Fruit fly (Drosophila melanogaster) whole organism, embryonic: ENCODE data around the gene CG32267.

Experiments used
- B-H1 ChIP-seq: fragments of 200-800 bp; sonication (Bioruptor generic); IDR thresholded peaks from 3 replicates; pipeline ENCODE4 v1.3.6; 2022; ENCODE audit warnings: missing biosample characterization, missing genetic modification characterization
- CG10431 ChIP-seq: fragments of 200-800 bp; sonication (Bioruptor generic); optimal IDR thresholded peaks from 3 replicates; lab custom pipeline; 2018; ENCODE audit warnings: missing biosample characterization, mild to moderate bottlenecking, missing genetic modification characterization
- CG10565 ChIP-seq: fragments of 200-800 bp; sonication (Bioruptor generic); optimal IDR thresholded peaks from 3 replicates; lab custom pipeline; 2016; ENCODE audit warnings: missing biosample characterization, mild to moderate bottlenecking, missing genetic modification characterization
- CG11247 ChIP-seq: fragments of 200-800 bp; sonication (Bioruptor generic); IDR thresholded peaks from 2 replicates; pipeline ENCODE4 v1.3.6; 2022; ENCODE audit warnings: missing biosample characterization, missing genetic modification characterization
- CG11504 ChIP-seq: fragments of 200-800 bp; sonication (Bioruptor generic); optimal IDR thresholded peaks from 3 replicates; lab custom pipeline; 2019; ENCODE audit warnings: missing biosample characterization, mild to moderate bottlenecking, missing genetic modification characterization, moderate library complexity
- CG11560 ChIP-seq: fragments of 200-800 bp; sonication (Bioruptor generic); IDR thresholded peaks from 3 replicates; pipeline ENCODE4 v1.3.6; 2022; ENCODE audit warnings: missing biosample characterization, missing genetic modification characterization
- CG12155 ChIP-seq: fragments of 200-800 bp; sonication (Bioruptor generic); optimal IDR thresholded peaks from 3 replicates; lab custom pipeline; 2016; ENCODE audit warnings: missing biosample characterization, missing genetic modification characterization
- CG14667 ChIP-seq: fragments of 200-800 bp; sonication (Bioruptor generic); IDR thresholded peaks from 2 replicates; pipeline ENCODE4 v1.3.6; 2022; ENCODE audit warnings: missing biosample characterization, missing genetic modification characterization
- CG15073 ChIP-seq: fragments of 200-800 bp; sonication (Bioruptor generic); optimal IDR thresholded peaks from 2 replicates; lab custom pipeline; 2016; ENCODE audit warnings: missing biosample characterization, missing genetic modification characterization
- CG15479 ChIP-seq: fragments of 200-800 bp; sonication (Bioruptor generic); optimal IDR thresholded peaks from 3 replicates; lab custom pipeline; 2019; ENCODE audit warnings: missing biosample characterization, mild to moderate bottlenecking, missing genetic modification characterization, moderate library complexity
- CG1603 ChIP-seq: fragments of 200-800 bp; sonication (Bioruptor generic); optimal IDR thresholded peaks from 2 replicates; lab custom pipeline; 2019; ENCODE audit warnings: missing biosample characterization, mild to moderate bottlenecking, missing genetic modification characterization, moderate library complexity
- CG16779 ChIP-seq: fragments of 200-800 bp; sonication (Bioruptor generic); IDR thresholded peaks from 2 replicates; pipeline ENCODE4 v1.3.6; 2022; ENCODE audit warnings: missing biosample characterization, missing genetic modification characterization
- CG17186 ChIP-seq: fragments of 200-800 bp; sonication (Bioruptor generic); optimal IDR thresholded peaks from 3 replicates; lab custom pipeline; 2017; ENCODE audit warnings: missing biosample characterization, missing genetic modification reagents, missing genetic modification characterization
- CG17802 ChIP-seq: fragments of 200-800 bp; sonication (Bioruptor generic); optimal IDR thresholded peaks from 2 replicates; lab custom pipeline; 2018; ENCODE audit warnings: missing biosample characterization, mild to moderate bottlenecking, missing genetic modification characterization, moderate library complexity
- CG18476 ChIP-seq: fragments of 200-800 bp; sonication (Bioruptor generic); optimal IDR thresholded peaks from 2 replicates; lab custom pipeline; 2016; ENCODE audit warnings: missing biosample characterization, mild to moderate bottlenecking, missing genetic modification characterization
- CG18599 ChIP-seq: fragments of 200-800 bp; sonication (Bioruptor generic); optimal IDR thresholded peaks from 3 replicates; lab custom pipeline; 2017; ENCODE audit warnings: missing biosample characterization, missing genetic modification characterization, mild to moderate bottlenecking, moderate library complexity, missing genetic modification reagents
- CG2129 ChIP-seq: fragments of 200-800 bp; sonication (Bioruptor generic); IDR thresholded peaks from 2 replicates; pipeline ENCODE4 v1.3.6; 2022; ENCODE audit warnings: missing biosample characterization, missing genetic modification characterization; ENCODE audit not compliant: partially characterized antibody
- CG30431 ChIP-seq: fragments of 200-800 bp; sonication (Bioruptor generic); optimal IDR thresholded peaks from 2 replicates; lab custom pipeline; 2017; ENCODE audit warnings: missing biosample characterization, missing genetic modification characterization
- CG6254 ChIP-seq: fragments of 200-800 bp; sonication (Bioruptor generic); optimal IDR thresholded peaks from 3 replicates; lab custom pipeline; 2017; ENCODE audit warnings: mild to moderate bottlenecking, missing biosample characterization, missing genetic modification reagents, missing genetic modification characterization
- CG7271 ChIP-seq: fragments of 200-800 bp; sonication (Bioruptor generic); optimal IDR thresholded peaks from 2 replicates; lab custom pipeline; 2018; ENCODE audit warnings: missing biosample characterization, mild to moderate bottlenecking, missing genetic modification characterization, moderate library complexity
- CG8478 ChIP-seq: fragments of >200 bp; optimal IDR thresholded peaks from 2 replicates; lab custom pipeline; 2018
- CG9797 ChIP-seq: fragments of 200-800 bp; sonication (Bioruptor generic); optimal IDR thresholded peaks from 3 replicates; lab custom pipeline; 2018; ENCODE audit warnings: missing biosample characterization, mild to moderate bottlenecking, missing genetic modification characterization
- Dp ChIP-seq: fragments of 200-800 bp; sonication (Bioruptor generic); optimal IDR thresholded peaks from 2 replicates; lab custom pipeline; 2018; ENCODE audit warnings: missing biosample characterization, mild to moderate bottlenecking, missing genetic modification characterization, moderate library complexity
- Drgx ChIP-seq: fragments of 200-800 bp; sonication (Bioruptor generic); IDR thresholded peaks from 2 replicates; pipeline ENCODE4 v1.3.6; 2022; ENCODE audit warnings: missing biosample characterization, missing genetic modification characterization
- HHEX ChIP-seq: fragments of 200-800 bp; sonication (Bioruptor generic); optimal IDR thresholded peaks from 3 replicates; lab custom pipeline; 2017; ENCODE audit warnings: missing biosample characterization, mild to moderate bottlenecking, missing genetic modification characterization, missing genetic modification reagents
- Hmx ChIP-seq: fragments of 200-800 bp; sonication (Bioruptor generic); optimal IDR thresholded peaks from 2 replicates; lab custom pipeline; 2016; ENCODE audit warnings: missing biosample characterization, missing genetic modification characterization
- Nf-YC ChIP-seq: fragments of 200-800 bp; optimal IDR thresholded peaks from 3 replicates; lab custom pipeline; 2019; ENCODE audit warnings: missing biosample characterization, mild to moderate bottlenecking, missing genetic modification characterization, moderate library complexity
- Poxn ChIP-seq: fragments of 200-800 bp; sonication (Bioruptor generic); IDR thresholded peaks from 2 replicates; pipeline ENCODE4 v1.3.6; 2022; ENCODE audit warnings: missing biosample characterization, missing genetic modification characterization
- Sry-β ChIP-seq: fragments of 200-800 bp; sonication (Bioruptor generic); optimal IDR thresholded peaks from 2 replicates; lab custom pipeline; 2018; ENCODE audit warnings: missing biosample characterization, mild to moderate bottlenecking, missing genetic modification characterization, moderate library complexity
- Trl ChIP-seq, 3 experiments: fragments of >200 bp in 2 of 3; fragments of 200-800 bp in 1 of 3; sonication (Bioruptor generic) in 1 of 3; optimal IDR thresholded peaks; 2 replicates in 1 of 3; 3 replicates in 2 of 3; lab custom pipeline; 2016 to 2017; ENCODE audit warnings: missing biosample characterization in 1 of 3, missing genetic modification characterization in 1 of 3
- Usf ChIP-seq: fragments of 200-800 bp; sonication (Bioruptor generic); optimal IDR thresholded peaks from 2 replicates; lab custom pipeline; 2017; ENCODE audit warnings: missing genotype, missing biosample characterization, missing genetic modification characterization
- Xrp1 ChIP-seq: fragments of 200-800 bp; sonication (Bioruptor generic); IDR thresholded peaks from 2 replicates; pipeline ENCODE4 v1.3.6; 2022; ENCODE audit warnings: missing biosample characterization, missing genetic modification characterization
- bcd ChIP-seq: fragments of 200-800 bp; sonication (Bioruptor generic); optimal IDR thresholded peaks from 2 replicates; lab custom pipeline; 2017; ENCODE audit warnings: missing biosample characterization, mild to moderate bottlenecking, missing genetic modification characterization
- fd102C ChIP-seq: fragments of 200-800 bp; sonication (Bioruptor generic); optimal IDR thresholded peaks from 2 replicates; lab custom pipeline; 2018; ENCODE audit warnings: missing biosample characterization, mild to moderate bottlenecking, missing genetic modification characterization, moderate library complexity
- gcm2 ChIP-seq: fragments of 200-800 bp; sonication (Bioruptor generic); optimal IDR thresholded peaks from 2 replicates; lab custom pipeline; 2016; ENCODE audit warnings: missing biosample characterization, missing genetic modification characterization
- gsb ChIP-seq: fragments of 200-800 bp; sonication (Bioruptor generic); IDR thresholded peaks from 2 replicates; pipeline ENCODE4 v1.3.6; 2022; ENCODE audit warnings: missing biosample characterization, missing genetic modification characterization
- her ChIP-seq: fragments of 200-800 bp; sonication (Bioruptor generic); optimal IDR thresholded peaks from 2 replicates; lab custom pipeline; 2016; ENCODE audit warnings: missing biosample characterization, missing genetic modification characterization
- ind ChIP-seq: fragments of 200-800 bp; sonication (Bioruptor generic); optimal IDR thresholded peaks from 3 replicates; lab custom pipeline; 2016; ENCODE audit warnings: missing biosample characterization, missing genetic modification characterization
- klu ChIP-seq: fragments of 200-800 bp; sonication (Bioruptor generic); IDR thresholded peaks from 2 replicates; pipeline ENCODE4 v1.3.6; 2022; ENCODE audit warnings: missing biosample characterization, missing genetic modification characterization
- lbe ChIP-seq: fragments of 200-800 bp; sonication (Bioruptor generic); optimal IDR thresholded peaks from 2 replicates; lab custom pipeline; 2016; ENCODE audit warnings: missing biosample characterization, mild to moderate bottlenecking, missing genetic modification characterization
- oc ChIP-seq: fragments of 200-800 bp; sonication (Bioruptor generic); optimal IDR thresholded peaks from 2 replicates; lab custom pipeline; 2018; ENCODE audit warnings: missing biosample characterization, mild to moderate bottlenecking, missing genetic modification characterization, moderate library complexity
- pan ChIP-seq, 4 experiments: fragments of >200 bp in 3 of 4; fragments of 200-800 bp in 1 of 4; sonication (Bioruptor generic) in 1 of 4; optimal IDR thresholded peaks in 3 of 4; IDR thresholded peaks in 1 of 4; 2 replicates each; pipeline versions ENCODE4 v1.3.6 to Lab custom; 2017 to 2022; ENCODE audit warnings: missing biosample characterization in 2 of 4, missing genetic modification characterization in 2 of 4, mixed read lengths in 1 of 4
- prd ChIP-seq, 3 experiments: fragments of >200 bp in 2 of 3; fragments of 200-800 bp in 1 of 3; sonication (Bioruptor generic) in 1 of 3; optimal IDR thresholded peaks in 2 of 3; IDR thresholded peaks in 1 of 3; 2 replicates in 2 of 3; 3 replicates in 1 of 3; pipeline versions ENCODE4 v1.3.6 to Lab custom; 2017 to 2022; ENCODE audit warnings: missing biosample characterization in 1 of 3, missing genetic modification characterization in 1 of 3
- ranshi ChIP-seq: fragments of 200-800 bp; sonication (Bioruptor generic); IDR thresholded peaks from 2 replicates; pipeline ENCODE4 v1.3.6; 2022; ENCODE audit warnings: missing biosample characterization, missing genetic modification characterization
- seq ChIP-seq: fragments of 200-800 bp; sonication (Bioruptor generic); IDR thresholded peaks from 2 replicates; pipeline ENCODE4 v1.3.6; 2022; ENCODE audit warnings: missing biosample characterization, missing genetic modification characterization
- slbo ChIP-seq: fragments of 200-800 bp; sonication (Bioruptor generic); IDR thresholded peaks from 2 replicates; pipeline ENCODE4 v1.3.6; 2022; ENCODE audit warnings: missing biosample characterization, missing genetic modification characterization
- slou ChIP-seq: fragments of 200-800 bp; sonication (Bioruptor generic); optimal IDR thresholded peaks from 3 replicates; lab custom pipeline; 2016; ENCODE audit warnings: missing biosample characterization, missing genetic modification characterization
- so ChIP-seq: fragments of 200-800 bp; sonication (Bioruptor generic); IDR thresholded peaks from 3 replicates; pipeline ENCODE4 v1.3.6; 2022; ENCODE audit warnings: missing biosample characterization, missing genetic modification characterization
- ttk ChIP-seq: fragments of 200-800 bp; sonication (Bioruptor generic); IDR thresholded peaks from 2 replicates; pipeline ENCODE4 v2.1.2; 2022; ENCODE audit warnings: missing biosample characterization, missing genetic modification characterization
- wek ChIP-seq: fragments of 200-800 bp; sonication (Bioruptor generic); optimal IDR thresholded peaks from 3 replicates; lab custom pipeline; 2018; ENCODE audit warnings: missing biosample characterization, mild to moderate bottlenecking, missing genetic modification characterization, moderate library complexity

Gene CG32267

dm6 chr3L:3449680-3450079 is 22.2 kb downstream of the CG32267 start (continued):
- TF ChIP-seq CG16779 (GFP tag; lab: Robert Waterston, UW) (no peak), her (no peak), wek (GFP tag; lab: Kevin White, UChicago) (no peak), Nf-YC (tag; lab: Kevin White, UChicago) (no peak), CG2129 (no peak), Trl (optimal IDR thresholded peaks at IDR 0.05; lab: Kevin White, UChicago) (no peak), Trl (GFP tag; optimal IDR thresholded peaks at IDR 0.05; lab: Kevin White, UChicago) (no peak), klu (GFP tag; lab: Robert Waterston, UW) (no peak), B-H1 (GFP tag; lab: Robert Waterston, UW) (no peak), ind (no peak), lbe (no peak), oc (tag; lab: Kevin White, UChicago) (no peak), Sry-β (GFP tag; lab: Kevin White, UChicago) (no peak), CG1603 (tag; lab: Kevin White, UChicago) (no peak), slbo (GFP tag; lab: Robert Waterston, UW) (peak; percentile 80), Hmx (GFP tag; lab: Kevin White, UChicago) (no peak), ttk (GFP tag; lab: Robert Waterston, UW) (no peak), CG9797 (GFP tag; lab: Kevin White, UChicago) (no peak), CG10431 (no peak), CG30431 (GFP tag; lab: Kevin White, UChicago) (peak; percentile 22), CG7271 (no peak), CG15073 (GFP tag; lab: Kevin White, UChicago) (no peak), CG14667 (no peak), seq (GFP tag; lab: Robert Waterston, UW) (0 out of 2 replicates have a peak, but pooled peaks have one; percentile 11), CG10565 (GFP tag; lab: Kevin White, UChicago) (no peak), CG6254 (no peak), prd (optimal IDR thresholded peaks at IDR 0.05; lab: Kevin White, UChicago) (no peak), prd (GFP tag; IDR thresholded peaks at IDR 0.05; lab: Robert Waterston, UW) (0 out of 3 replicates have a peak, but pooled peaks have one; percentile 25), Poxn (GFP tag; lab: Robert Waterston, UW) (peak; percentile 31; the same call in 1 of the 2 replicates), pan (optimal IDR thresholded peaks at IDR 0.05; lab: Kevin White, UChicago) (no peak), pan (GFP tag; optimal IDR thresholded peaks at IDR 0.05 in 1 of 2, IDR thresholded peaks at IDR 0.05 in 1 of 2) (no peak), CG17186 (no peak), CG8478 (lab: Kevin White, UChicago) (no peak), CG11504 (tag; lab: Kevin White, UChicago) (no peak), gsb (GFP tag; lab: Robert Waterston, UW) (no peak), HHEX (GFP tag; lab: Kevin White, UChicago) (no peak), Usf (no peak), slou (GFP tag; lab: Kevin White, UChicago) (no peak), fd102C (no peak), CG12155 (peak; percentile 43), Dp (GFP tag; lab: Kevin White, UChicago) (no peak), CG15479 (GFP tag; lab: Kevin White, UChicago) (no peak), CG11247 (GFP tag; lab: Robert Waterston, UW) (no peak), so (GFP tag; lab: Robert Waterston, UW) (0 out of 3 replicates have a peak, but pooled peaks have one; percentile 31), Xrp1 (GFP tag; lab: Robert Waterston, UW) (no peak), CG17802 (tag; lab: Kevin White, UChicago) (no peak), Drgx (GFP tag; lab: Robert Waterston, UW) (no peak), bcd (GFP tag; lab: Kevin White, UChicago) (no peak), CG11560 (tag; lab: Robert Waterston, UW) (no peak; the same call in 2 of the 3 replicates), CG18599 (GFP tag; lab: Kevin White, UChicago) (peak; percentile 35), CG18476 (GFP tag; lab: Kevin White, UChicago) (no peak), gcm2 (GFP tag; lab: Kevin White, UChicago) (no peak), ranshi (no peak)
